Fruit fly (Drosophila melanogaster) whole organism, wandering third instar larva: Measurements from ENCODE around the gene Takl2.

ENCODE experiments used
- CG32264 ChIP-seq: fragments of 200-800 bp; sonication (Bioruptor generic); optimal IDR thresholded peaks from 2 replicates; lab custom pipeline; 2016; ENCODE audit warnings: missing biosample characterization, missing genetic modification characterization
- CrebA ChIP-seq: fragments of 200-800 bp; sonication (Bioruptor generic); optimal IDR thresholded peaks from 2 replicates; lab custom pipeline; 2016; ENCODE audit warnings: missing biosample characterization, mild to moderate bottlenecking, missing genetic modification characterization, borderline replicate concordance
- Dfd ChIP-seq: fragments of >200 bp; optimal IDR thresholded peaks from 2 replicates; lab custom pipeline; 2017; ENCODE audit warnings: missing biosample characterization, missing genetic modification characterization
- Hr78 ChIP-seq: fragments of >200 bp; optimal IDR thresholded peaks from 2 replicates; lab custom pipeline; 2017; ENCODE audit warnings: missing biosample characterization, missing genetic modification characterization
- Mio ChIP-seq: sonication (Bioruptor generic); optimal IDR thresholded peaks from 2 replicates; lab custom pipeline; 2016; ENCODE audit warnings: missing biosample characterization, missing genetic modification characterization
- Myc ChIP-seq: fragments of >200 bp; optimal IDR thresholded peaks from 2 replicates; lab custom pipeline; 2017
- OdsH ChIP-seq: fragments of 200-800 bp; sonication (Bioruptor generic); optimal IDR thresholded peaks from 2 replicates; lab custom pipeline; 2016; ENCODE audit warnings: missing biosample characterization, mild to moderate bottlenecking, missing genetic modification characterization
- br ChIP-seq: fragments of 200-800 bp; sonication (Bioruptor generic); optimal IDR thresholded peaks from 2 replicates; lab custom pipeline; 2016; ENCODE audit warnings: missing biosample characterization, missing genetic modification characterization
- foxo ChIP-seq, 2 experiments: fragments of 200-800 bp; sonication (Bioruptor generic); optimal IDR thresholded peaks; 2 replicates in 1 of 2; 3 replicates in 1 of 2; lab custom pipeline; 2016 to 2017; ENCODE audit warnings: missing biosample characterization in 2 of 2, missing genetic modification characterization in 2 of 2
- fru ChIP-seq: fragments of 200-800 bp; sonication (Bioruptor generic); optimal IDR thresholded peaks from 3 replicates; lab custom pipeline; 2016; ENCODE audit warnings: missing biosample characterization, mild to moderate bottlenecking, missing genetic modification characterization
- h ChIP-seq: fragments of 200-800 bp; sonication (Bioruptor generic); optimal IDR thresholded peaks from 3 replicates; lab custom pipeline; 2016; ENCODE audit warnings: missing biosample characterization, mild to moderate bottlenecking, missing genetic modification characterization
- psq ChIP-seq: fragments of 200-800 bp; sonication (Bioruptor generic); optimal IDR thresholded peaks from 3 replicates; lab custom pipeline; 2017; ENCODE audit warnings: missing biosample characterization, mild to moderate bottlenecking, missing genetic modification characterization, moderate library complexity
- sage ChIP-seq: fragments of 200-800 bp; sonication (Bioruptor generic); optimal IDR thresholded peaks from 2 replicates; lab custom pipeline; 2016; ENCODE audit warnings: missing biosample characterization, mild to moderate bottlenecking, missing genetic modification characterization
- woc ChIP-seq: sonication (Bioruptor generic); optimal IDR thresholded peaks from 2 replicates; lab custom pipeline; 2016; ENCODE audit warnings: missing biosample characterization, mild to moderate bottlenecking, missing genetic modification characterization

- no peak for TF ChIP-seq foxo (GFP tag; optimal IDR thresholded peaks at IDR 0.05; lab: Kevin White, UChicago)
- TF ChIP-seq sage (GFP tag; lab: Kevin White, UChicago): no peak
- TF ChIP-seq CrebA (GFP tag; lab: Kevin White, UChicago): no peak
- no peak for TF ChIP-seq h
- TF ChIP-seq CG32264 (GFP tag; lab: Kevin White, UChicago): no peak
- no peak for TF ChIP-seq Dfd (GFP tag; lab: Kevin White, UChicago)
- no peak for TF ChIP-seq psq (GFP tag; lab: Kevin White, UChicago)
- no peak for TF ChIP-seq fru
- TF ChIP-seq Hr78 (GFP tag; lab: Kevin White, UChicago): no peak
- no peak for TF ChIP-seq Myc (lab: Kevin White, UChicago)
- no peak for TF ChIP-seq woc (GFP tag; lab: Kevin White, UChicago)
- no peak for TF ChIP-seq br (GFP tag; lab: Kevin White, UChicago)
- no peak for TF ChIP-seq OdsH
- no peak for TF ChIP-seq Mio (GFP tag; lab: Kevin White, UChicago)
Observed at dm6 chr3R:22720808-22721306, 12.8 kb downstream of the Takl2 start, which contains the start of gene wge.
